Worm (Caenorhabditis elegans) whole organism, midembryonic: ENCODE results near the gene ace-1.

Experiments used
- T22C8.4 ChIP-seq: fragments of 200-800 bp; sonication (Bioruptor generic); IDR thresholded peaks from 2 replicates; pipeline ENCODE4 v1.3.6; 2022; ENCODE audit warnings: missing genetic modification characterization, missing compliant biosample characterization
- flt-1 ChIP-seq: fragments of 200-800 bp; sonication (Bioruptor generic); IDR thresholded peaks from 2 replicates; pipeline ENCODE4 v1.3.6; 2022; ENCODE audit warnings: missing genetic modification characterization, missing compliant biosample characterization
- klf-2 ChIP-seq: fragments of 200-800 bp; sonication (Bioruptor generic); conservative IDR thresholded peaks from 2 replicates; pipeline ENCODE4 v1.3.6; 2022; ENCODE audit warnings: missing genetic modification reagents, missing genetic modification characterization, missing compliant biosample characterization
- ref-1 ChIP-seq: fragments of 200-800 bp; sonication (Bioruptor generic); conservative IDR thresholded peaks from 2 replicates; pipeline ENCODE4 v1.3.6; 2022; ENCODE audit warnings: missing genetic modification reagents, missing genetic modification characterization, missing compliant biosample characterization
- tab-1 ChIP-seq: fragments of 200-800 bp; sonication (Bioruptor generic); IDR thresholded peaks from 2 replicates; pipeline ENCODE4 v1.3.6; 2022; ENCODE audit warnings: missing genetic modification characterization, missing compliant biosample characterization
- ztf-23 ChIP-seq: fragments of 200-800 bp; sonication (Bioruptor generic); IDR thresholded peaks from 2 replicates; pipeline ENCODE4 v1.3.6; 2022; ENCODE audit warnings: missing genetic modification reagents, missing genetic modification characterization, missing compliant biosample characterization
- ztf-29 ChIP-seq: fragments of 200-800 bp; sonication (Bioruptor generic); IDR thresholded peaks from 2 replicates; pipeline ENCODE4 v1.3.6; 2022; ENCODE audit warnings: missing genetic modification reagents, missing genetic modification characterization, missing compliant biosample characterization

DNA sequence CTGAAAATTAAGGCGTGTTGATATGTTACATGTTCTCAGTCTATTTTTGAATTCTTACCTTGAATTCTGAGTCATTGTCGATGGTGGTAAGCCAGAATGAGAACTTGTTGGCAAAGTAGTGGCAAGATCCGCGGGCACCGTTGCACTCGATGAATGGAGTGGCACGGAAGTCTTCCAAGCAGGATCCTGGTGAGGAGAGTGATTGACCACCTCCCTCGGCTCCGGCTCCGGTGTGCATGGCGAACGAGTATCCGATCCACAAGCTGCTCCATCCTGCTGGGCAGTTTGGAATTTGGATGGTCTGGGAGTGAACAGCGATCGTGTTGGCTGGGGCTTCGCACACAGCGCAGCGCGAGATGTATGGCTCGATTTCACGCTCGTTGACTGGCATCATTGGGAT, 14.0 kb downstream of the ace-1 start:
- TF ChIP-seq ztf-29 (GFP tag; lab: Robert Waterston, UW) (no peak), ref-1 (no peak), klf-2 (GFP tag; lab: Robert Waterston, UW) (no peak), flt-1 (no peak), ztf-23 (GFP tag; lab: Robert Waterston, UW) (no peak), tab-1 (GFP tag; lab: Robert Waterston, UW) (0 out of 2 replicates have a peak, but pooled peaks have one; percentile 35), T22C8.4 (GFP tag; lab: Robert Waterston, UW) (no peak)
